Worm (Caenorhabditis elegans): ENCODE data around the gene B0302.4.

B0302.4 gene

DNA sequence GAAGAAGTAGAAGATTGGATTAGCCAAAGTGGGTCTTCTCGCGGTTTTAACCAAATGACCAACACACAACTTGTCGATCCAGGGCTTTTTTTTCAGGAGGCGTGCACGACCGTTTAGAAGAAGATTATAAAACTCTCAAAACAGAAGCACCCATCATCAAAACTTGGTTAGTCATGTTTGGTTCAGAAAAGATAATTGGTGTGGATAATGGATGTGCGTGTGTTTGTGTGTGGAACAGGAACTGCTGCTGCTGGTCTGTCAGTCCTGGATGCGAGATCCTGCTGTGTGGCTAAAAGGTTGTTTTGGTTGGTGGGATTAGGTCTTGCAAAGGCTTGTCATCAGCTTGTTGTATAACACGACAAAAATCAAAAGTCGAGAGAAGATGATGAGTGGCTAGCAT is 26.8 kb upstream of the B0302.4 start:
- TF ChIP-seq unc-62 (GFP tag; optimal IDR thresholded peaks at IDR 0.05 in 1 of 2) (peak in 1 of 2 experiments; percentile 94), unc-62 (tag; optimal IDR thresholded peaks at IDR 0.05) (no peak), spr-3 (GFP tag; optimal IDR thresholded peaks at IDR 0.05) (no peak)

DNA sequence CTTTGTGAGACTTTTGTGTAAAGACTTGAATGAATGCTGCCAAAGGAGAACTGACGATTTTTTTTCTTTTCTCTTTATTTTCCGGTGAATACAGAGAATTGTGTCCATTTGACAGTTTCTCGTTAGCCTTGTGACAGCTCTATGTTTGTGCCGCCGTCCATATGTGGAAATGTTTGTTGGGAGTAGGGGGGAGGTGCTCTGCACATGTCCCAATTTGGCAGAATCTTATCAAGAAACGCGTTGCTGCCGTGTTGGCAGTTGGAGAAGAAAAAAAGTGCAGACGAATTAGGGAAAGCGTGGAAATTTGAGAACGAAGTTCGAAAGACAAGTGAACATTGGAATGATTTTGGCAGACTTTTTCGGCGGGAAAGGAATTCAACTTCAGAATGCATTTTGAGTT is 21.2 kb upstream of the B0302.4 start:
- TF ChIP-seq spr-1 (tag; optimal IDR thresholded peaks at IDR 0.05) (no peak), nhr-76 (tag; optimal IDR thresholded peaks at IDR 0.05) (no peak), F44E2.7 (GFP tag; IDR thresholded peaks at IDR 0.05) (no peak), daf-16 (GFP tag; optimal IDR thresholded peaks at IDR 0.05) (no peak), daf-16 (tag; optimal IDR thresholded peaks at IDR 0.05) (peak; percentile 68), arid-1 (GFP tag; conservative IDR thresholded peaks at IDR 0.05) (0 out of 2 replicates have a peak, but pooled peaks have one; percentile 8), ceh-44 (GFP tag; IDR thresholded peaks at IDR 0.05) (no peak), nhr-111 (GFP tag; optimal IDR thresholded peaks at IDR 0.05) (no peak), F26F4.8 (GFP tag; conservative IDR thresholded peaks at IDR 0.05) (no peak), lin-39 (tag; optimal IDR thresholded peaks at IDR 0.05) (no peak), lir-3 (tag; optimal IDR thresholded peaks at IDR 0.05) (no peak), ceh-28 (tag; optimal IDR thresholded peaks at IDR 0.05) (no peak), T26A8.4 (GFP tag; IDR thresholded peaks at IDR 0.05) (0 out of 2 replicates have a peak, but pooled peaks have one; percentile 11), Y5F2A.4 (GFP tag; optimal IDR thresholded peaks at IDR 0.05) (no peak), egl-27 (tag; optimal IDR thresholded peaks at IDR 0.05) (no peak), hlh-30 (tag; optimal IDR thresholded peaks at IDR 0.05; ENCODE audit: insufficient read depth) (peak; percentile 34), lsy-2 (tag; optimal IDR thresholded peaks at IDR 0.05) (no peak), ceh-32 (tag; optimal IDR thresholded peaks at IDR 0.05; ENCODE audit: poor library complexity) (no peak), dmd-6 (GFP tag; IDR thresholded peaks at IDR 0.05) (peak; percentile 88), mxl-2 (GFP tag; conservative IDR thresholded peaks at IDR 0.05) (no peak), ceh-62 (tag; optimal IDR thresholded peaks at IDR 0.05) (no peak), daf-12 (tag; optimal IDR thresholded peaks at IDR 0.05) (no peak), madf-9 (GFP tag; conservative IDR thresholded peaks at IDR 0.05) (no peak), F10B5.3 (tag; optimal IDR thresholded peaks at IDR 0.05) (no peak), snpc-1.2 (GFP tag; IDR thresholded peaks at IDR 0.05) (no peak), mes-2 (tag; optimal IDR thresholded peaks at IDR 0.05; ENCODE audit: poor library complexity, severe bottlenecking) (no peak), nhr-25 (tag; optimal IDR thresholded peaks at IDR 0.05; ENCODE audit: borderline replicate concordance, insufficient read depth) (no peak), T20F7.1 (GFP tag; optimal IDR thresholded peaks at IDR 0.05) (no peak), mxl-3 (GFP tag; optimal IDR thresholded peaks at IDR 0.05) (peak; percentile 73), ceh-82 (tag; optimal IDR thresholded peaks at IDR 0.05) (no peak), dmd-9 (GFP tag; IDR thresholded peaks at IDR 0.05) (no peak), fkh-10 (GFP tag; optimal IDR thresholded peaks at IDR 0.05) (no peak), nhr-28 (tag; optimal IDR thresholded peaks at IDR 0.05) (peak; percentile 68), jun-1 (tag; optimal IDR thresholded peaks at IDR 0.05) (no peak), spr-3 (GFP tag; optimal IDR thresholded peaks at IDR 0.05) (no peak), unc-62 (GFP tag; optimal IDR thresholded peaks at IDR 0.05 in 1 of 2) (no peak), unc-62 (tag; optimal IDR thresholded peaks at IDR 0.05) (no peak), ztf-11 (tag; optimal IDR thresholded peaks at IDR 0.05) (no peak), hif-1 (tag; optimal IDR thresholded peaks at IDR 0.05) (no peak), sdz-12 (GFP tag; optimal IDR thresholded peaks at IDR 0.05) (no peak), F37D6.2 (tag; optimal IDR thresholded peaks at IDR 0.05) (no peak), set-16 (GFP tag; IDR thresholded peaks at IDR 0.05) (no peak), php-3 (GFP tag; IDR thresholded peaks at IDR 0.05) (no peak), R02D3.7 (tag; optimal IDR thresholded peaks at IDR 0.05) (no peak), nhr-6 (tag; optimal IDR thresholded peaks at IDR 0.05) (no peak), snpc-4 (tag; optimal IDR thresholded peaks at IDR 0.05) (no peak), lin-13 (GFP tag; optimal IDR thresholded peaks at IDR 0.05) (no peak), skn-1 (tag; optimal IDR thresholded peaks at IDR 0.05) (no peak), mdl-1 (tag; optimal IDR thresholded peaks at IDR 0.05) (peak in 1 of 2 experiments; percentile 37)

Data from whole organism, L4 larva.